Fruit fly (Drosophila melanogaster): ENCODE data around the gene CG31627.
A peak's percentile ranks its signal among the peaks of the same experiment; 100 is the strongest.

The CG31627 gene

dm6 chr2L:21219640-21220085, 46.6 kb downstream of the CG31627 start:
- TF ChIP-seq Ets98B (GFP tag; IDR thresholded peaks at IDR 0.05), result 0 out of 2 replicates have a peak, but pooled peaks have one; percentile 33
- TF ChIP-seq gl (tag; optimal IDR thresholded peaks at IDR 0.05), result peak; percentile 39
- no peak for TF ChIP-seq CG10348 (GFP tag; IDR thresholded peaks at IDR 0.05)
- TF ChIP-seq CG13204 (GFP tag; optimal IDR thresholded peaks at IDR 0.05), result no peak
- peak; percentile 30; the same call in 1 of the 2 replicates for TF ChIP-seq CG32121 (GFP tag; IDR thresholded peaks at IDR 0.05)
- no peak for TF ChIP-seq CG34367 (tag; optimal IDR thresholded peaks at IDR 0.05)
- no peak for TF ChIP-seq D1 (tag; optimal IDR thresholded peaks at IDR 0.05)
- no peak for TF ChIP-seq CG8301 (tag; optimal IDR thresholded peaks at IDR 0.05)
- peak; percentile 4 for TF ChIP-seq CG17806 (tag; optimal IDR thresholded peaks at IDR 0.05)
- TF ChIP-seq CG12605 (GFP tag; IDR thresholded peaks at IDR 0.05), result no peak; the same call in 1 of the 2 replicates
- TF ChIP-seq Pif1B (GFP tag; optimal IDR thresholded peaks at IDR 0.05), result no peak
- 0 out of 3 replicates have a peak, but pooled peaks have one; percentile 40 for TF ChIP-seq CG4496 (GFP tag; IDR thresholded peaks at IDR 0.05)
- TF ChIP-seq CG8159 (tag; optimal IDR thresholded peaks at IDR 0.05), result no peak
- no peak for TF ChIP-seq Pif1A (GFP tag; optimal IDR thresholded peaks at IDR 0.05)
- TF ChIP-seq fd96Ca (GFP tag; IDR thresholded peaks at IDR 0.05), result 0 out of 3 replicates have a peak, but pooled peaks have one; percentile 69
- TF ChIP-seq CG14655 (GFP tag; optimal IDR thresholded peaks at IDR 0.05), result no peak
- no peak for TF ChIP-seq CG15710 (tag; optimal IDR thresholded peaks at IDR 0.05)
- no peak for TF ChIP-seq Snoo (tag; optimal IDR thresholded peaks at IDR 0.05)
- peak; percentile 48 for TF ChIP-seq EcR (GFP tag; optimal IDR thresholded peaks at IDR 0.05)
- TF ChIP-seq rn (GFP tag; IDR thresholded peaks at IDR 0.05), result no peak
- TF ChIP-seq CG9948 (tag; optimal IDR thresholded peaks at IDR 0.05), result no peak

- no peak for TF ChIP-seq gl (tag; optimal IDR thresholded peaks at IDR 0.05)
- TF ChIP-seq D1 (tag; optimal IDR thresholded peaks at IDR 0.05), result no peak
- TF ChIP-seq CG9948 (tag; optimal IDR thresholded peaks at IDR 0.05), result no peak
- TF ChIP-seq Pif1B (GFP tag; optimal IDR thresholded peaks at IDR 0.05), result no peak
- no peak for TF ChIP-seq EcR (GFP tag; optimal IDR thresholded peaks at IDR 0.05)
- no peak for TF ChIP-seq rn (GFP tag; IDR thresholded peaks at IDR 0.05)
- TF ChIP-seq Snoo (tag; optimal IDR thresholded peaks at IDR 0.05), result no peak
- no peak for TF ChIP-seq Pif1A (GFP tag; optimal IDR thresholded peaks at IDR 0.05)
- no peak for TF ChIP-seq CG10348 (GFP tag; IDR thresholded peaks at IDR 0.05)
- no peak for TF ChIP-seq CG13204 (GFP tag; optimal IDR thresholded peaks at IDR 0.05)
- TF ChIP-seq CG17806 (tag; optimal IDR thresholded peaks at IDR 0.05), result no peak
- no peak for TF ChIP-seq fd96Ca (GFP tag; IDR thresholded peaks at IDR 0.05)
- TF ChIP-seq CG14655 (GFP tag; optimal IDR thresholded peaks at IDR 0.05), result no peak
- no peak for TF ChIP-seq CG8301 (tag; optimal IDR thresholded peaks at IDR 0.05)
- no peak for TF ChIP-seq CG4496 (GFP tag; IDR thresholded peaks at IDR 0.05)
- TF ChIP-seq CG32121 (GFP tag; IDR thresholded peaks at IDR 0.05), result no peak
- no peak for TF ChIP-seq Ets98B (GFP tag; IDR thresholded peaks at IDR 0.05)
- TF ChIP-seq CG15710 (tag; optimal IDR thresholded peaks at IDR 0.05), result no peak
- no peak for TF ChIP-seq CG34367 (tag; optimal IDR thresholded peaks at IDR 0.05)
- no peak for TF ChIP-seq CG8159 (tag; optimal IDR thresholded peaks at IDR 0.05)
Measured at dm6 chr2L:21220396-21220795, 47.4 kb downstream of the CG31627 start, which contains the start of gene Atg18b. Atg18b (minus strand) TSS chr2L:21220572.

dm6 chr2L:21221114-21221578, 48.1 kb downstream of the CG31627 start, which contains the start of gene CG8677:
CG8677 (plus strand) TSS chr2L:21221312.
- TF ChIP-seq fd96Ca (GFP tag; IDR thresholded peaks at IDR 0.05) (no peak), CG4496 (GFP tag; IDR thresholded peaks at IDR 0.05) (peak; percentile 18; the same call in 1 of the 3 replicates)

- no peak for TF ChIP-seq CG8301 (tag; optimal IDR thresholded peaks at IDR 0.05)
- no peak for TF ChIP-seq CG15710 (tag; optimal IDR thresholded peaks at IDR 0.05)
- TF ChIP-seq rn (GFP tag; IDR thresholded peaks at IDR 0.05), result no peak
- TF ChIP-seq CG14655 (GFP tag; optimal IDR thresholded peaks at IDR 0.05), result no peak
- no peak for TF ChIP-seq CG13204 (GFP tag; optimal IDR thresholded peaks at IDR 0.05)
- TF ChIP-seq CG34367 (tag; optimal IDR thresholded peaks at IDR 0.05), result no peak
- no peak for TF ChIP-seq Pif1A (GFP tag; optimal IDR thresholded peaks at IDR 0.05)
- TF ChIP-seq CG8159 (tag; optimal IDR thresholded peaks at IDR 0.05), result no peak
- no peak for TF ChIP-seq CG32121 (GFP tag; IDR thresholded peaks at IDR 0.05)
- no peak for TF ChIP-seq gl (tag; optimal IDR thresholded peaks at IDR 0.05)
- TF ChIP-seq Pif1B (GFP tag; optimal IDR thresholded peaks at IDR 0.05), result no peak
Measured at dm6 chr2L:21221778-21222177, 48.8 kb downstream of the CG31627 start.

Measured in whole organism, pupa.